Worm (Caenorhabditis elegans) whole organism, dauer: Measurements from ENCODE around the gene ule-4.
"Not testable (repeated sequence)": the region's sequence is repeated elsewhere in the genome, so short reads cannot be mapped to it uniquely, and the experiment has no call there.

Experiments used
- unc-62 ChIP-seq: sonication (generic microtip); optimal IDR thresholded peaks from 2 replicates; lab custom pipeline; 2017; ENCODE audit warnings: missing biosample characterization, missing genetic modification reagents, missing genetic modification characterization

The ule-4 gene

DNA sequence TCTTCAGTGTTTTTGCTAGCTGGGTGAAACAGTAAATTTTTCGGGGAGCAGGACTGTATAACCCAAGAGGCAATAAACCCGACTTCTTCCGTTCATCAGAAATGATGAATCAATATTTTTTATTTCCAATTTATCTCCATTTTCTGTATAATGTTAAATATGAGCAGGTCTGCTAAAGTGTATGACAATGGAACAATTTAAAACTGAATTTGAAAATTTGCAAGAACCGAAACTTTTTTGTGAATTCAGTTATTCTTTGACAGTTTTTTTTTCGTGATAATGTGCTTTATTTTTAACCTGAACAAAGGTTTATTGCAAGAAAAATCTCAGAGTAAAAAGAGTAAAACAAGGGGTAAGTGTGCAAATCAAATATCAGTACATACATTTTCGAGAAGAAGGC lies 17.6 kb upstream of the ule-4 start:
- TF ChIP-seq unc-62 = no peak

DNA sequence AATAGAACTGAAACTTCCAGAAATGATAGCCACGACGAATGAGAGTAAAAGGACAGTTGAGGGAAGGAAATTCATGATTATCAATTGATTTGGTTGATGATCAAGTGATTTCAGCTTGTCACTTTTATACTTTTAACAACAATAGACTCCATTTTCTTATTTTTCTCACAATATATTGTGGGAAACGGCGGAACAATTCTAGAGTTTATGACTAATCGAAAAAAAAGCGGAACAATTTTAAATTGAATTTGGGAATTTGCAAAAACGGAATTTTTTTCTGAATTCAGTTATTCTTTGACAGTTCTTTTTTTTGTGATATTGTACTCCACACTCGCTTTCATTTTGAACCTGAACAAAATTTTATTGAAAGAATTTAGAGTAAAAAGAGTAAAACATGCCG lies 16.6 kb upstream of the ule-4 start, which contains the start of gene Y45F10C.4:
Y45F10C.4 (minus strand) TSS at position 101 of the 400 bp plus-strand sequence.
- no peak for TF ChIP-seq unc-62

DNA sequence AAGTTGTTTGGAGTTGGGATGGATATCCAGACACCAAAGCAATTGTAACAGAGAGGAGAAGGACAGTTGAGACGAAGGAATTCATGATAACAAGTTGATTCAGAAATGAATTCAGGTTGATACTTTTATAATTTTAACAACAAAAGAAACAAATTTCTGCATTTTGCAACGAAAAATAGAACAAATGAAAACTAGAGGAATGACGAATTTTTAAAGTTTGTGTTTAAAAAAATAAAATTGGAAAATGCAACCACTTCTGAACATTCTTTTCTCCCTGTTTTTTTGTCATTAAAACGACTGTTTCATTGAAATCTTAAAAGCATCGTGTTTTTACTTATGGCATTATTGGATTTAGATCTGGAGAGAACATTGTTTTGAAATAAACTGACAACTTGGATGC lies 15.1 kb upstream of the ule-4 start, which contains the start of gene Y45F10C.2:
Y45F10C.2 (minus strand) TSS at position 101 of the 400 bp plus-strand sequence.
- not testable (repeated sequence) for TF ChIP-seq unc-62

DNA sequence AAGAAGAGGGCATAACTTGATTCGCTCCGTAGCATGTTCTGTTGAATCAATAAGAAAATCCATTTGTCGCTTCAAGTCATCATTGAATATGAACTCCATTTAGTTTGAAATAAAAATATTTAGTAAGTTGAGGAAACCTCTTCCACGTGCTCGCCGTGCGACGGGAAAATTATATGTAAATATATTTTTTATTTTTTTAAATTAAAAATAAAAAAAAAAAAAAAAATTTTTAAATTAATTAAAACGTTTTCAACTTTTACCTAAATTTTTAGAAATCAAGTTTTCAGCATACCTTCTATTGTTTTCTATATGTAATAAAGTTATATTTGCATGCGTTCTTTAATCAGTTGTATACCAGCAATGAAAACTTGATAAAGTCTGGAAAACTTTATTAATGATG lies 12.0 kb upstream of the ule-4 start, which contains the start of gene Y45F10C.1:
Y45F10C.1 (minus strand) TSS at position 101 of the 400 bp plus-strand sequence.
- not testable (repeated sequence) for TF ChIP-seq unc-62

DNA sequence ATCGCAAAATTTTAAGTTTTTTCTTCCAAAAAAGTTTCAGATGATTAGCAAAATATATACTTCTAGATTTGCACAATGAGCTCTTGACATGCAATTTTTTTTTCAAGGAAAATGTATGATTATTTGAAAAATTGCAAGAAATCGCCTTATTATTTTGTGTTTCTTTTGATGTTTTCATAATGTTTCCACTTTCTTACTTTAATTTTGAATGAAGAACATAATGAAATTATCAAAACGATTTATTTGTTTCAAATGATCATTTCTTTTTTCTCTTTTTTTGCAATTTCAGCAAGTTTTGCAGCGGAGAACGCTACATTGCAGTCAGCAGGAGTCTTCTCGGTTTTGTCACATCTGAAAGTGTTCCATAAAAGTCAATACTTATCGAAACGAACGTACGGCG lies 4.6 kb upstream of the ule-4 start, which contains the start of gene Y45F10C.6:
Y45F10C.6 (plus strand) TSS at position 301 of the 400 bp plus-strand sequence.
- not testable (repeated sequence) for TF ChIP-seq unc-62

DNA sequence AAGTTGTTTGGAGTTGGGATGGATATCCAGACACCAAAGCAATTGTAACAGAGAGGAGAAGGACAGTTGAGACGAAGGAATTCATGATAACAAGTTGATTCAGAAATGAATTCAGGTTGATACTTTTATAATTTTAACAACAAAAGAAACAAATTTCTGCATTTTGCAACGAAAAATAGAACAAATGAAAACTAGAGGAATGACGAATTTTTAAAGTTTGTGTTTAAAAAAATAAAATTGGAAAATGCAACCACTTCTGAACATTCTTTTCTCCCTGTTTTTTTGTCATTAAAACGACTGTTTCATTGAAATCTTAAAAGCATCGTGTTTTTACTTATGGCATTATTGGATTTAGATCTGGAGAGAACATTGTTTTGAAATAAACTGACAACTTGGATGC lies 4.0 kb upstream of the ule-4 start, which contains the start of gene C08F11.12:
C08F11.12 (minus strand) TSS at position 101 of the 400 bp plus-strand sequence.
- not testable (repeated sequence) for TF ChIP-seq unc-62

DNA sequence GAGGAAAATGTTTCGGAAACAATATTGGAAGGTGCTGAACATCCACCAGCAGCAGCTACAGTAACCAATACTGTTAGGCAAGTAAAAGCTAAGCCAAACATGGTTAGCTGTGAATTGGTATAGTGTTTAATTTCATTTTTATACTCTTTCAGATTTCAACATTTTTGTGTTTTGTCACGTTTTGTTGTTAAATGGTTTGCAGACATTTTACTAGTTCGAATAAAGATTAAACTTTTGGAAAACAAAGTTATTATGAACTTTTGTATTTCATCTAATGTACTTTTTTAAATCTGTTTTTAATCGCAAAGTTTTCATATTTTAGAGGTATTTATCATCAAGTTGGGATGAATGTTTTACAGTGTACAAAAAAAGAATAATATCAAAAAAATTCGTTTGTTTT lies 2.8 kb upstream of the ule-4 start, which contains the start of gene C08F11.17:
C08F11.17 (minus strand) TSS at position 101 of the 400 bp plus-strand sequence.
- no peak for TF ChIP-seq unc-62

DNA sequence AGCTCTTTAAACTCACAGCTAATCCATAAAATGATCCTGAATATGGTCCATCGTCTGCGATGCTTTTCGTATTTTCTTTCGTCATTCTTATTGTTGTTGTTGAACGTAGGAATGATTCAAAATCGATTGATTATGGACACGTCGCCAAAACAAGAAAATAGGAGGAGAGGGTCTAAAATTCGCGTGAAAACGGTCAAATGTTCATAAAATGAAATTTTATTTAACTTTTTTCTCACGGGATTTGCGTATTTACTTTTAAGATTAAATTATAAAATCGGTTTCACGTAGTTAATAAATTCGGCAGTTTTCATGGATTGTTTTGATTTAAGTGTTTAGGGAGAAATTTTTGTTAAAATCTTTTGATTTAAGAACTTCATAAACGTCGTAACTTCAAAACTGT lies 1.7 kb upstream of the ule-4 start, which contains the start of gene C08F11.10:
C08F11.10 (minus strand) TSS at position 101 of the 400 bp plus-strand sequence.
- no peak for TF ChIP-seq unc-62

DNA sequence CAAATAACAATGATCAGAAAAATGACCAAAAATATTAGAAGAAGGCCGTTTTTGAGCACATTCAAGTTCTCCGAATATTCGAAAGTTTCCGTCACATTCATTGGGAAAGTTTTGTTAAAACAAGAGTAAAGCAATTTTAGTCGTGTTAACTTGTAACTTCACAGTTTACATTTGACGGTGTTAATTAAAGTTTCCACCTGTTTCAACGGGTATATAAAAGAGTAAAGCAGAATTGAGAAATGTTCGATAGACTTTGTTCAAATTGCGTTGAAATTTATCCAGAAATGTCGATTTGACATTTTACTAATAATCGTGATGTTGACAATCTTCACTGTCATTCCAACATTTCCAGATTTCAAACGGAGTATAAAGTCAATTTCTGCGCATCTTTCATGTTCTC lies 1.6 kb downstream of the ule-4 start, which contains the start of gene srz-29:
srz-29 (minus strand) TSS at position 101 of the 400 bp plus-strand sequence.
- TF ChIP-seq unc-62 = no peak

DNA sequence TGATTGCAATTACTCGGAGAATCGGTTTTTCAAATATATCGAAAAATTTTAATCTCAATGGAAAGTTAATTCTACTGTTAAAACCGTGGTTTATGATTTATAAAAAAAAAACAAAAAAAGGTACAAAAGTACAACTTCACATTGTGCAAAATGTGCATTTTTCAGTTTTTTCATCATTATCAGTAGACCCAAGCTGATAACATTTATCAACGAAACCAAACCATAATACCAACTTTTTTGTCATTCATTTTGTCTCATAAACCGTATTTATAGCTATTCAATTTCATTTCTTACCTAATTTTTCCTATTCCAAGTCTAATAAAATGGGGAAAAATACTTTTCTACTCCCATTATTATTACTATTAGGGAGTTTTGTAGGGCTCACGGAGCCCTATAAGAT lies 8.4 kb downstream of the ule-4 start, which contains the start of gene ugt-22:
ugt-22 (plus strand) TSS at position 234 of the 400 bp plus-strand sequence.
- no peak for TF ChIP-seq unc-62

DNA sequence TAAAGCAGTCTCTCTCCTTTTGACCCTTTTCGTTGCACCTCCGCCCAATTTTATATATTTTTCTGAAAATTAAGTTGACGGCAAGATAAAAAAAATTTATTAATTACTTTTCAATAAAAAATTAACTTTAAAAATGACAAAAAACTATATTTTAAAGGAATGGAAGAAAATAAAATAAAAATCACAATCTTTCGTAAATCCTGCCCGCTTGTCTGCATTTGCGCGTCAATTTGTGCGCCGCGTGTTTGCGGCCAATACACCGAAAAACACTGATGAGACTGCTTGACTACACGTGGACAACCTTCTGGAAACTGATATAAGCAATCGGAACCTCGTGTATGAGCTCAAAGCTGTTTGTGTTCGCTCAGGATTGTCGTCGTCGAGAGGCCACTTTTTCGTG lies 10.5 kb downstream of the ule-4 start, which contains the start of gene C08F11.7:
C08F11.7 (plus strand) TSS at position 301 of the 400 bp plus-strand sequence.
- TF ChIP-seq unc-62 = no peak

DNA sequence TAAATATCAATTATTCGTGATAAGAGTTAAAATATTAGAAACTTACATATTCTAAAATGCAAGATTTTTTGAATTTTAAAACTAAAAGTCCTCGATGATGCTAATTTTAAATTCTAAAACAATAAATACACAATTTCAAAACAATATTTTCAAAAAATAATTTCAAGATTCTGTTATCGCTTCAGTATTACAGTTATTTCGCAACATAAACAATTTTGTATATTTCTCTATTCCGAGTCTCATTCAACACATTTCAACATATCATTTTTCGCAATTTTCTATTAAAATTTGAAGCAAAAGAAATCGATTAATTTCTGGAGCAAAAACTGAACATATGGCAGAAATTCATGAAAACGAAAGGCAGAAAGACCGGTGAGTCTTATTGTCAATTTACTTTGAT lies 14.3 kb downstream of the ule-4 start, which contains the start of gene fbxa-98:
fbxa-98 (plus strand) TSS at position 243 of the 400 bp plus-strand sequence.
- no peak for TF ChIP-seq unc-62

DNA sequence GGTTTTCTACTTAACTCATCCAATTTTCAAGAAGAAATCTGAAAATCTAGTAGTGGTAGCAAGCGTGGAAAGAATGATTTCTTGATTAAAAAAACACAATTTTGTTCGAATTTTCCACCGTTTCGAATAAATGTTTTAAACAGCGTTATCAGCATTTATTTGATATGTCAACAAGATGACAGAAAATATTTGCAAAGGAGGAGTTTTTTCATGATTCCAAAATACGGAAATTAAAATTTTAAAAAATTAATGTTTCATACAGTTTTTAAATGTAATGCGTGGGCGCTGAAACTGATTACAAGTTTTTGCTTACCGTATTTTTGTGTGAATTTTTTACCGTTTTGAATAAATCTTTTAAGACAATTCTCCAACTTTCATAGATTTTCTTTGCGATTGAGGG lies 14.8 kb downstream of the ule-4 start:
- no peak for TF ChIP-seq unc-62

DNA sequence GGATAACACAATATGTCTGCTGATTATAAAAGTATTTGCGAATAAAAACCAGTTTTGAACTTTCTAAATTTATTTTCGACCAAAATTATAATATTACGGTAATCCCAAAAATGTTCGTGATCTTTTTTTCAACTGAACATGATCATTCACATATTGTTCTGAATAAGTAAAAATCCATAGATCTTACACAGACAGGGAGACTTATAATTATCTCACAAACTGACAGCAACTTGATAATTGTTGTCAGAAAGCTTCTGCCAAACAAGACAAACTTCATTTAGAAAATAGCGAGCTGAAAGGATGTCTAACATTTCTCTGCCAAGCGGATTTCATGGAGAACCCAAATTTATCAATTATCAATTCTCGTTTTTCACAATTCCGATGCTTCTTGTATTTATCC lies 21.0 kb downstream of the ule-4 start, which contains the start of gene sru-21:
sru-21 (plus strand) TSS at position 301 of the 400 bp plus-strand sequence.
- no peak for TF ChIP-seq unc-62

DNA sequence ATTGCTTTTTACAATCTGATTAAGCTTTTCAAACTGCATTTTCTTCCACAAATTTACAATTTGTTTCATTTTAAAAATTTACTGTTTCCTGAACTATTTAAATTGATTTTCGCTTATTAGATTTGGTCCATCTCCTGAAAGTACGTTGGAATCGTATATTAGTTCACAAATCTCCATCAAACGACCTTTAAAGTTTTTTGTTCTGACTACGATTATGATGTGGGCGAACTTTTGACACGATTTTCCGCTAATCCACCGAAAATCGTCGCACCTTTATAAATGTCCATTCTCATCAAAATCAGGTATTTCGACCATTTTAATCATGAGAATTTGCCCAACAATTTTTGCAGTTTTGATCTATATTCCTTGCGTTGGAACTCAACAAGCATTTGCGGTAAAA lies 23.9 kb downstream of the ule-4 start, which contains the start of gene C08F11.1:
C08F11.1 (plus strand) TSS at position 301 of the 400 bp plus-strand sequence.
- no peak for TF ChIP-seq unc-62

DNA sequence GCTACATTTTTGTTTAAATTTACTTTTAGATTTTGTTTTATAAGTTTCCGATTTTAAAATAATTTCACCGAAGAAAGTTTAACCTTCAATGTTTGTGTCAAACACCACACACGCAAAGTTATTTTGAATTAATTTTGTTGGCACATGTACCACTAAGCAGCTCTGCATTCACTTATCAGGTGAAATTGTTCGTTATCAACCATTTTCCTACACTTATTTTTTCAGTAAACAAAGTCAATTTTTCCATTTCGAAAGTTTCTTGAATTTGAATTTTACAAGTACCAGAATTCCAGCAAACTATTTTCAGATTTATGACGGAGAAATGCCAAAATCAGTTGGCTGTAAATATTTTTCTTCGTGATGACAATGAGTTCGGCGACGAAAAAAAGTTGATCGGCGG lies 28.3 kb downstream of the ule-4 start, which contains the start of gene C08F11.3:
C08F11.3 (plus strand) TSS at position 301 of the 400 bp plus-strand sequence.
- no peak for TF ChIP-seq unc-62

DNA sequence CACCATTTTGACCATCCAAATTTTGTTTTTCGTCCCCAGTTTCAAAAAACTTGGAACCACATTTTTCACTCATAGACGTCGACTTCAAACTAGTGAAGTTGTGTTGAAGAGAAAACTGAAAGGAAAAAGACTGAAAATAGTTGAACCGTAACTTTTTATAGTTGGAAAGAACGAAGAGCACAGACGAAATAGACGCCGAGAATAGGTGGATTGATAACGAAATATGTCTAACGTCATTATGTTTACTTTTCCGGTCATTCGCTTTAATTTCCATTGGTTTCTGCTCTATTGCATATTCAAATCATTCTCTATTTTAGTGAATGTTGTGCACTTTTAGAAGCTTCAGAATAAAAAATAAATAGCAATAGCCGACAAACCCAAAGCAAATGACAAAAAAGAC lies 37.7 kb downstream of the ule-4 start, which contains the start of gene C08F11.13:
C08F11.13 (minus strand) TSS at position 138 of the 400 bp plus-strand sequence.
- no peak for TF ChIP-seq unc-62
